Worm (Caenorhabditis elegans): ENCODE data around the gene str-81.

DNA sequence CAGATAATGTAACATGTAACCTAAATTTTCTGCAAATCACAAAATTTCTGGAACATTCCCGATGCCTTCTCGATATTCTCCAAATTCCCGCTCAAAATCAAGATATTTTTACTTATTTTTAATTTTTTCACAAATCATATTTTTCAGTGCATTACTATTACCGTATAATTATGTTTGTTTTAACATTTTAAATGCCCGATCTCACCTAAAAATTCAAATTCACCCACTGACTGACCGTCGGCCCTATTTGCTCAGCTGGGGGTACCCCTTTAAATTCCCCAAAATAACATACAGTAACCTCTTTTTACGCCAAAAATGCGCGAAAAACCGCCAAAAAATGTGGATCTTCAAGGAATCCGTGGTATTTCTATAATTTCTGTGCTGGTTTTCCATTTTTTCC, 33.2 kb downstream of the str-81 start, which contains the start of gene oac-49:
- no peak for TF ChIP-seq hlh-26 (GFP tag; conservative IDR thresholded peaks at IDR 0.05)
- TF ChIP-seq zim-3 (tag; optimal IDR thresholded peaks at IDR 0.05): no peak
- TF ChIP-seq C17E4.6 (GFP tag; IDR thresholded peaks at IDR 0.05): no peak
- TF ChIP-seq ama-1 (optimal IDR thresholded peaks at IDR 0.05): no peak
- no peak for TF ChIP-seq ama-1 (GFP tag; optimal IDR thresholded peaks at IDR 0.05)
- no peak for TF ChIP-seq F37B4.10 (GFP tag; IDR thresholded peaks at IDR 0.05)
- TF ChIP-seq F49E8.2 (tag; optimal IDR thresholded peaks at IDR 0.05; ENCODE audit: insufficient read depth): no peak
- no peak for TF ChIP-seq efl-1 (GFP tag; optimal IDR thresholded peaks at IDR 0.05)
- no peak for TF ChIP-seq tbp1 (GFP tag; optimal IDR thresholded peaks at IDR 0.05)
- no peak for TF ChIP-seq snpc-4 (GFP tag; optimal IDR thresholded peaks at IDR 0.05)
- no peak for TF ChIP-seq snpc-4 (tag; optimal IDR thresholded peaks at IDR 0.05)
- TF ChIP-seq egrh-3 (GFP tag; IDR thresholded peaks at IDR 0.05): no peak
- no peak for TF ChIP-seq egl-18 (GFP tag; IDR thresholded peaks at IDR 0.05)
- no peak for TF ChIP-seq mcd-1 (GFP tag; IDR thresholded peaks at IDR 0.05)
- TF ChIP-seq attf-3 (GFP tag; conservative IDR thresholded peaks at IDR 0.05): no peak
- TF ChIP-seq lin-35 (GFP tag; optimal IDR thresholded peaks at IDR 0.05): no peak
